Worm (Caenorhabditis elegans) whole organism, young adult: ENCODE data around the gene col-68.

Experiments used
- K12H6.12 ChIP-seq: fragments of 200-800 bp; sonication (Bioruptor generic); optimal IDR thresholded peaks from 2 replicates; lab custom pipeline; 2018; ENCODE audit warnings: mild to moderate bottlenecking, missing genetic modification characterization, missing compliant biosample characterization
- Y56A3A.18 ChIP-seq: fragments of 200-800 bp; sonication (Bioruptor generic); IDR thresholded peaks from 2 replicates; pipeline ENCODE4 v1.3.6; 2022; ENCODE audit warnings: missing genetic modification reagents, missing genetic modification characterization, missing compliant biosample characterization
- aptf-3 ChIP-seq: fragments of 200-800 bp; sonication (Bioruptor generic); IDR thresholded peaks from 2 replicates; pipeline ENCODE4 v1.3.6; 2022; ENCODE audit warnings: missing genetic modification characterization, missing compliant biosample characterization
- ceh-79 ChIP-seq: sonication (generic microtip); optimal IDR thresholded peaks from 2 replicates; lab custom pipeline; 2017; ENCODE audit warnings: mild to moderate bottlenecking, missing genetic modification characterization, missing compliant biosample characterization
- dpff-1 ChIP-seq: sonication (generic microtip); optimal IDR thresholded peaks from 2 replicates; lab custom pipeline; 2017; ENCODE audit warnings: mild to moderate bottlenecking, missing genetic modification characterization, missing compliant biosample characterization
- madf-10 ChIP-seq: sonication (generic microtip); optimal IDR thresholded peaks from 2 replicates; lab custom pipeline; 2016; ENCODE audit warnings: mild to moderate bottlenecking, missing genetic modification characterization, missing compliant biosample characterization
- madf-3 ChIP-seq: fragments of 200-800 bp; sonication (Bioruptor generic); IDR thresholded peaks from 2 replicates; pipeline ENCODE4 v1.3.6; 2022; ENCODE audit warnings: missing genetic modification reagents, missing genetic modification characterization, missing compliant biosample characterization
- nhr-80 ChIP-seq: sonication (generic microtip); optimal IDR thresholded peaks from 2 replicates; lab custom pipeline; 2016; ENCODE audit warnings: missing genetic modification characterization, missing compliant biosample characterization
- snpc-1.1 ChIP-seq: sonication (generic microtip); optimal IDR thresholded peaks from 2 replicates; lab custom pipeline; 2017; ENCODE audit warnings: missing genetic modification characterization, mild to moderate bottlenecking, missing compliant biosample characterization, antibody characterized with exemption, moderate library complexity, missing genotype, missing genetic modification reagents; ENCODE audit not compliant: insufficient read depth
- ztf-6 ChIP-seq: fragments of 200-800 bp; sonication (Bioruptor generic); IDR thresholded peaks from 2 replicates; pipeline ENCODE4 v1.3.6; 2022; ENCODE audit warnings: missing genetic modification reagents, missing genetic modification characterization, missing compliant biosample characterization

DNA sequence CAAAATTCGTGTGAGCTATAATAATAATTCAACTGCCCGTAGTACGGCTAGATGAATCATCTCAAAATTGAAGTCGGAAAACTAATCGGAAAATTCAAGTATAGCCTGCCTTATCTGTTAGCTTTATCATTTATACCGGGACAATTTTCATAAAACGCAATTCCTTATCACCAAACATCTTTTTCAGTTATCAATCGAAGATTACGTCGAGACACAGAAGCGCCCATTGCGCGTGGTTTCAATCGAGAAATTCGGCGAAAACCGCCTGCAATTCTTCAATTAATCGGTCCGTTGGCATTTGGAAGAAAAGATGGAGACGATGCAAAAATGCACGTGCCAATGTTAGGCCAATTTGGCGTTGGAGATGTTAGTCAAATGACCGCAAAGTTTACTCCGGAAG lies 7.9 kb downstream of the col-68 start:
- TF ChIP-seq K12H6.12 (tag; lab: Kevin White, UChicago) (no peak), ceh-79 (tag; lab: Kevin White, UChicago) (no peak), snpc-1.1 (tag; lab: Kevin White, UChicago) (no peak), dpff-1 (no peak), madf-10 (tag; lab: Kevin White, UChicago) (no peak), Y56A3A.18 (GFP tag; lab: Robert Waterston, UW) (no peak), ztf-6 (no peak), nhr-80 (no peak), aptf-3 (GFP tag; lab: Robert Waterston, UW) (no peak), madf-3 (GFP tag; lab: Robert Waterston, UW) (no peak)
